Fruit fly (Drosophila melanogaster) whole organism, embryonic: ENCODE data around the gene CG11970.

Experiments used
- Asciz ChIP-seq: fragments of 200-800 bp; sonication (Bioruptor generic); optimal IDR thresholded peaks from 2 replicates; lab custom pipeline; 2017; ENCODE audit warnings: missing biosample characterization, mild to moderate bottlenecking, missing genetic modification characterization, missing genetic modification reagents
- Atf3 ChIP-seq: fragments of 200-800 bp; sonication (Bioruptor generic); optimal IDR thresholded peaks from 3 replicates; lab custom pipeline; 2016; ENCODE audit warnings: missing biosample characterization, missing genetic modification characterization
- BtbVII ChIP-seq: fragments of 200-800 bp; sonication (Bioruptor generic); optimal IDR thresholded peaks from 3 replicates; lab custom pipeline; 2017; ENCODE audit warnings: missing biosample characterization, mild to moderate bottlenecking, missing genetic modification characterization
- CG12299 ChIP-seq: fragments of 200-800 bp; sonication (Bioruptor generic); optimal IDR thresholded peaks from 2 replicates; lab custom pipeline; 2018; ENCODE audit warnings: missing biosample characterization, mild to moderate bottlenecking, missing genetic modification characterization
- CG13775 ChIP-seq: fragments of 200-800 bp; sonication (Bioruptor generic); optimal IDR thresholded peaks from 3 replicates; lab custom pipeline; 2017; ENCODE audit warnings: missing biosample characterization, mild to moderate bottlenecking, missing genetic modification characterization
- CG14441 ChIP-seq: fragments of 200-800 bp; sonication (Bioruptor generic); IDR thresholded peaks from 2 replicates; pipeline ENCODE4 v1.3.6; 2022; ENCODE audit warnings: missing biosample characterization, missing genetic modification characterization
- CG14860 ChIP-seq: fragments of 200-800 bp; sonication (Bioruptor generic); IDR thresholded peaks from 3 replicates; pipeline ENCODE4 v1.3.6; 2022; ENCODE audit warnings: missing biosample characterization, missing genetic modification characterization; ENCODE audit not compliant: partially characterized antibody
- CG15269 ChIP-seq: fragments of 200-800 bp; sonication (Bioruptor generic); optimal IDR thresholded peaks from 2 replicates; lab custom pipeline; 2018; ENCODE audit warnings: missing biosample characterization, mild to moderate bottlenecking, missing genetic modification characterization, moderate library complexity
- CG1603 ChIP-seq: fragments of 200-800 bp; sonication (Bioruptor generic); optimal IDR thresholded peaks from 2 replicates; lab custom pipeline; 2019; ENCODE audit warnings: missing biosample characterization, mild to moderate bottlenecking, missing genetic modification characterization, moderate library complexity
- CG4404 ChIP-seq: fragments of 200-800 bp; sonication (Bioruptor generic); IDR thresholded peaks from 2 replicates; pipeline ENCODE4 v1.3.6; 2022; ENCODE audit warnings: missing biosample characterization, missing genetic modification characterization
- CG4424 ChIP-seq: fragments of 200-800 bp; sonication (Bioruptor generic); optimal IDR thresholded peaks from 3 replicates; lab custom pipeline; 2016; ENCODE audit warnings: missing biosample characterization, missing genetic modification characterization
- CG6272 ChIP-seq: fragments of 200-800 bp; sonication (Bioruptor generic); IDR thresholded peaks from 2 replicates; pipeline ENCODE4 v1.3.6; 2022; ENCODE audit warnings: missing biosample characterization, missing genetic modification characterization
- CG7786 ChIP-seq: fragments of 200-800 bp; sonication (Bioruptor generic); optimal IDR thresholded peaks from 2 replicates; lab custom pipeline; 2016; ENCODE audit warnings: missing biosample characterization, missing genetic modification characterization
- CG8359 ChIP-seq: fragments of 200-800 bp; sonication (Bioruptor generic); optimal IDR thresholded peaks from 2 replicates; lab custom pipeline; 2017; ENCODE audit warnings: missing biosample characterization, mild to moderate bottlenecking, missing genetic modification characterization, borderline replicate concordance
- CG8388 ChIP-seq: fragments of 200-800 bp; sonication (Bioruptor generic); optimal IDR thresholded peaks from 2 replicates; lab custom pipeline; 2019; ENCODE audit warnings: missing biosample characterization, mild to moderate bottlenecking, missing genetic modification characterization, moderate library complexity
- Dll ChIP-seq: fragments of 200-800 bp; sonication (Bioruptor generic); IDR thresholded peaks from 4 replicates; pipeline ENCODE4 v1.3.6; 2022; ENCODE audit warnings: missing biosample characterization, missing genetic modification characterization; ENCODE audit not compliant: partially characterized antibody
- HLH4C ChIP-seq: fragments of 200-800 bp; sonication (Bioruptor generic); IDR thresholded peaks from 3 replicates; pipeline ENCODE4 v1.3.6; 2022; ENCODE audit warnings: missing biosample characterization, missing genetic modification characterization; ENCODE audit not compliant: partially characterized antibody
- Hmr ChIP-seq: fragments of 200-800 bp; sonication (Bioruptor generic); optimal IDR thresholded peaks from 3 replicates; lab custom pipeline; 2017; ENCODE audit warnings: mild to moderate bottlenecking, missing biosample characterization, missing genetic modification reagents, missing genetic modification characterization
- Hr51 ChIP-seq, 2 experiments: fragments of 200-800 bp; sonication (Bioruptor generic); optimal IDR thresholded peaks; 2 replicates in 1 of 2; 3 replicates in 1 of 2; lab custom pipeline; 2016 to 2018; ENCODE audit warnings: missing biosample characterization in 2 of 2, missing genetic modification characterization in 2 of 2, mild to moderate bottlenecking in 1 of 2, moderate library complexity in 1 of 2
- Lhr ChIP-seq: fragments of 200-800 bp; sonication (Bioruptor generic); optimal IDR thresholded peaks from 3 replicates; lab custom pipeline; 2017; ENCODE audit warnings: mild to moderate bottlenecking, missing biosample characterization, missing genetic modification reagents, missing genetic modification characterization
- MESR4 ChIP-seq: fragments of 200-800 bp; sonication (Bioruptor generic); optimal IDR thresholded peaks from 2 replicates; lab custom pipeline; 2018; ENCODE audit warnings: missing biosample characterization, mild to moderate bottlenecking, missing genetic modification characterization, moderate library complexity
- Opbp ChIP-seq: fragments of 200-800 bp; sonication (Bioruptor generic); IDR thresholded peaks from 3 replicates; pipeline ENCODE4 v1.3.6; 2022; ENCODE audit warnings: missing biosample characterization, missing genetic modification characterization; ENCODE audit not compliant: partially characterized antibody
- Trl ChIP-seq, 3 experiments: fragments of >200 bp in 2 of 3; fragments of 200-800 bp in 1 of 3; sonication (Bioruptor generic) in 1 of 3; optimal IDR thresholded peaks; 2 replicates in 1 of 3; 3 replicates in 2 of 3; lab custom pipeline; 2016 to 2017; ENCODE audit warnings: missing biosample characterization in 1 of 3, missing genetic modification characterization in 1 of 3
- YL-1 ChIP-seq: fragments of 200-800 bp; sonication (Bioruptor generic); optimal IDR thresholded peaks from 3 replicates; lab custom pipeline; 2017; ENCODE audit warnings: missing biosample characterization, mild to moderate bottlenecking, missing genetic modification characterization
- amos ChIP-seq: fragments of 200-800 bp; sonication (Bioruptor generic); IDR thresholded peaks from 2 replicates; pipeline ENCODE4 v1.3.6; 2022; ENCODE audit warnings: missing biosample characterization, missing genetic modification characterization; ENCODE audit not compliant: partially characterized antibody
- ara ChIP-seq: fragments of 200-800 bp; sonication (Bioruptor generic); IDR thresholded peaks from 2 replicates; pipeline ENCODE4 v1.3.6; 2022; ENCODE audit warnings: missing biosample characterization, missing genetic modification characterization
- ash1 ChIP-seq: fragments of 200-800 bp; sonication (Bioruptor generic); optimal IDR thresholded peaks from 2 replicates; lab custom pipeline; 2018; ENCODE audit warnings: missing biosample characterization, mild to moderate bottlenecking, missing genetic modification characterization
- ato ChIP-seq: fragments of 200-800 bp; sonication (Bioruptor generic); IDR thresholded peaks from 2 replicates; pipeline ENCODE4 v1.3.6; 2022; ENCODE audit warnings: missing biosample characterization, missing genetic modification characterization; ENCODE audit not compliant: partially characterized antibody
- bab2 ChIP-seq: fragments of 200-800 bp; sonication (Bioruptor generic); optimal IDR thresholded peaks from 2 replicates; lab custom pipeline; 2016; ENCODE audit warnings: missing biosample characterization, missing genetic modification characterization
- cg ChIP-seq: fragments of 200-800 bp; sonication (Bioruptor generic); optimal IDR thresholded peaks from 3 replicates; lab custom pipeline; 2019; ENCODE audit warnings: missing biosample characterization, mild to moderate bottlenecking, missing genetic modification characterization, moderate library complexity
- ci ChIP-seq: fragments of 200-800 bp; sonication (Bioruptor generic); IDR thresholded peaks from 3 replicates; pipeline ENCODE4 v1.3.6; 2022; ENCODE audit warnings: missing biosample characterization, missing genetic modification characterization
- gfzf ChIP-seq: fragments of 200-800 bp; sonication (Bioruptor generic); optimal IDR thresholded peaks from 2 replicates; lab custom pipeline; 2016; ENCODE audit warnings: missing biosample characterization, mild to moderate bottlenecking, missing genetic modification characterization, moderate library complexity
- grau ChIP-seq: fragments of 200-800 bp; optimal IDR thresholded peaks from 3 replicates; lab custom pipeline; 2019; ENCODE audit warnings: missing biosample characterization, mild to moderate bottlenecking, missing genetic modification characterization, moderate library complexity
- gt ChIP-seq: fragments of 200-800 bp; sonication (Bioruptor generic); IDR thresholded peaks from 2 replicates; pipeline ENCODE4 v1.3.6; 2022; ENCODE audit warnings: missing biosample characterization, missing genetic modification characterization
- hbn ChIP-seq: fragments of 200-800 bp; sonication (Bioruptor generic); IDR thresholded peaks from 2 replicates; pipeline ENCODE4 v1.3.6; 2022; ENCODE audit warnings: missing biosample characterization, missing genetic modification characterization; ENCODE audit not compliant: partially characterized antibody
- jumu ChIP-seq: fragments of 200-800 bp; sonication (Bioruptor generic); optimal IDR thresholded peaks from 3 replicates; lab custom pipeline; 2016; ENCODE audit warnings: missing biosample characterization, missing genetic modification characterization
- lmd ChIP-seq: fragments of 200-800 bp; sonication (Bioruptor generic); IDR thresholded peaks from 2 replicates; pipeline ENCODE4 v1.3.6; 2022; ENCODE audit warnings: missing biosample characterization, missing genetic modification characterization
- lola ChIP-seq, 3 experiments: fragments of >200 bp in 2 of 3; fragments of 200-800 bp in 1 of 3; sonication (Bioruptor generic) in 1 of 3; optimal IDR thresholded peaks; 2 replicates each; lab custom pipeline; 2017 to 2019; ENCODE audit warnings: missing biosample characterization in 3 of 3, missing genetic modification characterization in 3 of 3, mild to moderate bottlenecking in 1 of 3, moderate library complexity in 1 of 3
- nau ChIP-seq: fragments of 200-800 bp; sonication (Bioruptor generic); optimal IDR thresholded peaks from 3 replicates; lab custom pipeline; 2017; ENCODE audit warnings: missing biosample characterization, mild to moderate bottlenecking, missing genetic modification characterization, missing genetic modification reagents
- pho ChIP-seq: fragments of 200-800 bp; sonication (Bioruptor generic); optimal IDR thresholded peaks from 2 replicates; lab custom pipeline; 2016; ENCODE audit warnings: missing biosample characterization, missing genetic modification characterization
- phol ChIP-seq: fragments of 200-800 bp; sonication (Bioruptor generic); optimal IDR thresholded peaks from 3 replicates; lab custom pipeline; 2018; ENCODE audit warnings: missing biosample characterization, mild to moderate bottlenecking, missing genetic modification characterization, moderate library complexity
- slbo ChIP-seq: fragments of 200-800 bp; sonication (Bioruptor generic); IDR thresholded peaks from 2 replicates; pipeline ENCODE4 v1.3.6; 2022; ENCODE audit warnings: missing biosample characterization, missing genetic modification characterization
- tgo ChIP-seq: fragments of 200-800 bp; sonication (Bioruptor generic); IDR thresholded peaks from 3 replicates; pipeline ENCODE4 v1.3.6; 2022; ENCODE audit warnings: missing biosample characterization, missing genetic modification characterization
- trh ChIP-seq: fragments of 200-800 bp; sonication (Bioruptor generic); optimal IDR thresholded peaks from 2 replicates; lab custom pipeline; 2016; ENCODE audit warnings: missing biosample characterization, missing genetic modification characterization
- tx ChIP-seq: fragments of 200-800 bp; sonication (Bioruptor generic); optimal IDR thresholded peaks from 2 replicates; lab custom pipeline; 2016; ENCODE audit warnings: missing biosample characterization, missing genetic modification characterization
- unc-4 ChIP-seq: fragments of 200-800 bp; sonication (Bioruptor generic); IDR thresholded peaks from 2 replicates; pipeline ENCODE4 v1.3.6; 2022; ENCODE audit warnings: missing biosample characterization, missing genetic modification characterization; ENCODE audit not compliant: partially characterized antibody
- z ChIP-seq: fragments of 200-800 bp; sonication (Bioruptor generic); IDR thresholded peaks from 3 replicates; pipeline ENCODE4 v1.3.6; 2022; ENCODE audit warnings: missing biosample characterization, missing genetic modification characterization

The CG11970 gene

DNA sequence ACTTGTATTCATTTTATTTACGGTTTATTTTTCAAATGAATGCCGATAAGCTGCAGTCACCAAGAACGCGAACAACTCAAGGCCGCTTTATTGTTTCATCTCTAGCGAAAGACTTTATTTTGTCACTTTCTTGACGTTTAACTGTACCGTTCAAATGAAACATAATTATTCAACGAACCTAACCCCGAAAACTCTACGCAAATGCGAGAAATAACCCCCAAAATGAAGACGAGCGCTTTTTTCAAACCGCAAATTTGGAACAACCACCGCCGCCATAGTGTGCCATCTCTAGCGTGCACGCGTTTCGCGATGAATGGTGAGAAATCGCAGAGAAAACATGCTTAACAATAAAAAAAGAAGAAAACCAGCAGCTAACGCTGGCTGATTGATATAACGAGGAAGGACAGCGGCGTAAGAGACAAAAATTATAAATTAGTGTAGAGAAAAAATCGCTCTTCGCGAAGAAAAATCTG is at the start of gene CG11970 (continued):
- TF ChIP-seq CG14860 (GFP tag; lab: Robert Waterston, UW) = peak; percentile 26; the same call in 1 of the 3 replicates
- no peak for TF ChIP-seq CG12299 (tag; lab: Kevin White, UChicago)
- TF ChIP-seq gfzf (GFP tag; lab: Kevin White, UChicago) = peak; percentile 42
- TF ChIP-seq CG4404 (GFP tag; lab: Robert Waterston, UW) = peak; percentile 40; the same call in 1 of the 2 replicates
- TF ChIP-seq jumu (GFP tag; lab: Kevin White, UChicago) = peak; percentile 22
- TF ChIP-seq hbn (GFP tag; lab: Robert Waterston, UW) = peak; percentile 52
- TF ChIP-seq CG6272 (GFP tag; lab: Robert Waterston, UW) = peak; percentile 69
- TF ChIP-seq ara = 0 out of 2 replicates have a peak, but pooled peaks have one; percentile 39
- no peak for TF ChIP-seq HLH4C
- TF ChIP-seq gt (GFP tag; lab: Robert Waterston, UW) = no peak
- no peak for TF ChIP-seq nau (GFP tag; lab: Kevin White, UChicago)
- peak; percentile 41; the same call in 1 of the 2 replicates for TF ChIP-seq CG14441 (GFP tag; lab: Robert Waterston, UW)
- no peak for TF ChIP-seq z (GFP tag; lab: Robert Waterston, UW)
- peak; percentile 9; the same call in 1 of the 2 replicates for TF ChIP-seq lmd (GFP tag; lab: Robert Waterston, UW)
- TF ChIP-seq Lhr (GFP tag; lab: Kevin White, UChicago) = peak; percentile 11
- no peak for TF ChIP-seq CG8359
- TF ChIP-seq BtbVII (GFP tag; lab: Kevin White, UChicago) = no peak
- peak; percentile 86 for TF ChIP-seq MESR4 (GFP tag; lab: Kevin White, UChicago)
- no peak for TF ChIP-seq ash1 (GFP tag; lab: Kevin White, UChicago)
- TF ChIP-seq Hmr (GFP tag; lab: Kevin White, UChicago) = no peak
- TF ChIP-seq cg = no peak
- TF ChIP-seq YL-1 (GFP tag; lab: Kevin White, UChicago) = peak; percentile 26
- peak; percentile 8 for TF ChIP-seq CG8388
- TF ChIP-seq CG4424 (GFP tag; lab: Kevin White, UChicago) = peak; percentile 20
- TF ChIP-seq pho = peak; percentile 56
- TF ChIP-seq ci (GFP tag; lab: Robert Waterston, UW) = 0 out of 3 replicates have a peak, but pooled peaks have one; percentile 34
- peak; percentile 33 for TF ChIP-seq bab2 (GFP tag; lab: Kevin White, UChicago)
- no peak for TF ChIP-seq CG1603 (tag; lab: Kevin White, UChicago)
- peak; percentile 73 for TF ChIP-seq slbo
- no peak for TF ChIP-seq Trl (optimal IDR thresholded peaks at IDR 0.05; lab: Kevin White, UChicago)
- TF ChIP-seq Trl (GFP tag; optimal IDR thresholded peaks at IDR 0.05; lab: Kevin White, UChicago) = peak; percentile 59
- TF ChIP-seq Opbp = peak; percentile 10; the same call in 1 of the 3 replicates
- TF ChIP-seq tgo (GFP tag; lab: Robert Waterston, UW) = peak; percentile 19; the same call in 1 of the 3 replicates
- peak; percentile 71 for TF ChIP-seq Dll (GFP tag; lab: Robert Waterston, UW)
- peak; percentile 22 for TF ChIP-seq Atf3 (GFP tag; lab: Kevin White, UChicago)
- peak; percentile 39 for TF ChIP-seq CG13775 (GFP tag; lab: Kevin White, UChicago)
- 0 out of 2 replicates have a peak, but pooled peaks have one; percentile 19 for TF ChIP-seq ato (GFP tag; lab: Robert Waterston, UW)
- peak; percentile 46 for TF ChIP-seq grau (tag; lab: Kevin White, UChicago)
- peak; percentile 11 for TF ChIP-seq CG7786 (GFP tag; lab: Kevin White, UChicago)
- TF ChIP-seq CG15269 (tag; lab: Kevin White, UChicago) = no peak
- no peak for TF ChIP-seq trh (GFP tag; lab: Kevin White, UChicago)
- TF ChIP-seq unc-4 (GFP tag; lab: Robert Waterston, UW) = peak; percentile 40; the same call in 1 of the 2 replicates
- no peak for TF ChIP-seq tx (GFP tag; lab: Kevin White, UChicago)
- TF ChIP-seq phol (tag; lab: Kevin White, UChicago) = peak; percentile 78
- no peak for TF ChIP-seq Asciz (GFP tag; lab: Kevin White, UChicago)
- TF ChIP-seq amos (GFP tag; lab: Robert Waterston, UW) = peak; percentile 57
- TF ChIP-seq Hr51 (GFP tag; optimal IDR thresholded peaks at IDR 0.05; lab: Kevin White, UChicago) = peak in 1 of 2 experiments; percentile 43
- TF ChIP-seq lola (GFP tag; optimal IDR thresholded peaks at IDR 0.05; lab: Kevin White, UChicago) = peak in 1 of 3 experiments; percentile 34
